Worm (Caenorhabditis elegans) whole organism, early embryonic: ENCODE measurements around the gene C15B12.3.

ENCODE experiments used
- aly-1 ChIP-seq: sonication (generic microtip); optimal IDR thresholded peaks from 2 replicates; lab custom pipeline; 2016; ENCODE audit warnings: missing genetic modification characterization, missing compliant biosample characterization
- ama-1 ChIP-seq: fragments of 150-350 bp; optimal IDR thresholded peaks from 2 replicates; lab custom pipeline; 2014
- ceh-36 ChIP-seq: sonication (generic microtip); optimal IDR thresholded peaks from 2 replicates; lab custom pipeline; 2016; ENCODE audit warnings: missing genetic modification characterization, inconsistent platforms, missing compliant biosample characterization
- flt-1 ChIP-seq: fragments of 200-800 bp; sonication (Bioruptor generic); IDR thresholded peaks from 2 replicates; pipeline ENCODE4 v1.3.6; 2022; ENCODE audit warnings: missing genetic modification characterization, missing compliant biosample characterization
- hmbx-1 ChIP-seq: sonication (generic microtip); optimal IDR thresholded peaks from 2 replicates; lab custom pipeline; 2016; ENCODE audit warnings: mild to moderate bottlenecking, missing genetic modification characterization, missing compliant biosample characterization
- hmg-4 ChIP-seq: fragments of 200-800 bp; sonication (Bioruptor generic); optimal IDR thresholded peaks from 2 replicates; lab custom pipeline; 2018; ENCODE audit warnings: mild to moderate bottlenecking, missing genetic modification characterization, missing compliant biosample characterization
- tbx-11 ChIP-seq: fragments of 200-800 bp; sonication (Bioruptor generic); IDR thresholded peaks from 2 replicates; pipeline ENCODE4 v1.3.6; 2022; ENCODE audit warnings: missing genetic modification characterization, missing compliant biosample characterization

ce11 chrX:6419113-6419512 lies 48.2 kb downstream of the C15B12.3 start:
- TF ChIP-seq flt-1 (GFP tag; lab: Robert Waterston, UW) = no peak
- TF ChIP-seq tbx-11 (GFP tag; lab: Robert Waterston, UW) = no peak
- TF ChIP-seq aly-1 (tag; lab: Kevin White, UChicago) = no peak
- no peak for TF ChIP-seq hmg-4 (GFP tag; lab: Kevin White, UChicago)
- no peak for TF ChIP-seq ama-1 (lab: Kevin White, UChicago)
- no peak for TF ChIP-seq hmbx-1 (tag; lab: Kevin White, UChicago)
- no peak for TF ChIP-seq ceh-36 (tag; lab: Kevin White, UChicago)
